Worm (Caenorhabditis elegans): ENCODE data around the gene ZC204.6.

ce11 chrII:1621795-1622194, 22.8 kb downstream of the ZC204.6 start:
- TF ChIP-seq fkh-10 (GFP tag; optimal IDR thresholded peaks at IDR 0.05) = no peak
- no peak for TF ChIP-seq ama-1 (optimal IDR thresholded peaks at IDR 0.05)
- TF ChIP-seq fax-1 (tag; optimal IDR thresholded peaks at IDR 0.05) = no peak
- no peak for TF ChIP-seq dve-1 (tag; optimal IDR thresholded peaks at IDR 0.05)
- TF ChIP-seq pag-3 (tag; optimal IDR thresholded peaks at IDR 0.05; ENCODE audit: borderline replicate concordance) = no peak
- TF ChIP-seq gmeb-2 (tag; optimal IDR thresholded peaks at IDR 0.05) = no peak
- TF ChIP-seq sdc-2 (tag; optimal IDR thresholded peaks at IDR 0.05) = no peak
- no peak for TF ChIP-seq unc-86 (tag; optimal IDR thresholded peaks at IDR 0.05)
- no peak for TF ChIP-seq zip-5 (tag; optimal IDR thresholded peaks at IDR 0.05)
- TF ChIP-seq ceh-6 (GFP tag; optimal IDR thresholded peaks at IDR 0.05) = no peak
- TF ChIP-seq ceh-22 (tag; optimal IDR thresholded peaks at IDR 0.05) = no peak
- no peak for TF ChIP-seq pros-1 (tag; optimal IDR thresholded peaks at IDR 0.05)

All from whole organism, late embryonic.